Fruit fly (Drosophila melanogaster) whole organism, prepupa: ENCODE results near the gene Dhfr.
A peak's percentile ranks its signal among the peaks of the same experiment; 100 is the strongest.

Experiments
- CG8119 ChIP-seq: fragments of 200-800 bp; sonication (Bioruptor generic); IDR thresholded peaks from 3 replicates; pipeline ENCODE4 v1.3.6; 2022; ENCODE audit warnings: missing biosample characterization, missing genetic modification characterization
- Gug ChIP-seq: fragments of 200-800 bp; sonication (Bioruptor generic); IDR thresholded peaks from 2 replicates; pipeline ENCODE4 v1.3.6; 2022; ENCODE audit warnings: missing biosample characterization, missing genetic modification characterization
- fd85E ChIP-seq: fragments of 200-800 bp; sonication (Bioruptor generic); optimal IDR thresholded peaks from 3 replicates; lab custom pipeline; 2016; ENCODE audit warnings: missing biosample characterization, missing genetic modification characterization
- salr ChIP-seq, 2 experiments: fragments of 200-800 bp; sonication (Bioruptor generic); optimal IDR thresholded peaks; 3 replicates each; lab custom pipeline; 2016 to 2018; ENCODE audit warnings: missing biosample characterization in 2 of 2, missing genetic modification characterization in 2 of 2, mild to moderate bottlenecking in 1 of 2
- ss ChIP-seq, 2 experiments: fragments of 200-800 bp; sonication (Bioruptor generic); optimal IDR thresholded peaks; 2 replicates in 1 of 2; 3 replicates in 1 of 2; lab custom pipeline; 2017 to 2018; ENCODE audit warnings: mild to moderate bottlenecking in 2 of 2, missing biosample characterization in 2 of 2, missing genetic modification characterization in 2 of 2, moderate library complexity in 1 of 2

DNA sequence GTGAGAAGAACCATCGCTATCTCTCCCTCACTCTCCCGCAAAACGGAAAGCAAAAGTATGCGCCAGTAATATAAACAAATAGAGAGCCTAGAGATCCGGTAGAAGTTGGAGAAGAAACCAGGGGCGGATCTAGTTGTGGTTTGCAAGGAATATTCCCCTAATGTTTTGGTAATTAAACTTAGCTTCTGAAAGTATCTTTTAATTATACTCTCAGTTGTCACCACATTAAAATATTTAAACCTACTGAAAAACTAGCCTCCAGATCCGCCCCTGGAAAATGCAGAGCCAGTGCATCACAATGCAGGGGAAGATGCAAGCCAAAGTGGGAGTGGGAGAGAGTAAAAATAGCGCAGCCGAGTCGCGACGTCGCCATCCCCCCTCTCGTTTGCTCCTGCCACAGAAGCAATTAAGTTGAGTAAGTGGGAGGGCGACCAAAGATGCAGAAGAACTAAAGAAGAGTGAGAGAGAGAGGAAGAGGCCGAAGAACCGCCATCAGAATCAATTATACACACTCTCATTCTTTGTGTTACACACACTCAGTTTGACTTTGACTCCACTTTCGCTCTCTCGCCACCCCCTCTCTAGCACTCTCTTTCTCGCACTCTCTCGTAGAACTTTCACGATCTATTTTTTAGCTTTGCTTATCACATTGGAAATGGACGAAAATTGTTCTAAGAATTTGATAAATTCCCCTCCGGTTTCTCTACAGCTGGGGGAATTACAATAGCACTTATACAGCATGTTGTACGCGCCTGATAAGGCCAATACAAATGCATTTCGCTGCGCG is 31.6 kb upstream of the Dhfr start:
- TF ChIP-seq ss (GFP tag; optimal IDR thresholded peaks at IDR 0.05; lab: Kevin White, UChicago) = peak; percentile 98
- peak; percentile 93 for TF ChIP-seq CG8119 (GFP tag; lab: Robert Waterston, UW)
- peak; percentile 76 for TF ChIP-seq fd85E (GFP tag; lab: Kevin White, UChicago)
- peak; percentile 99 for TF ChIP-seq Gug (GFP tag; lab: Robert Waterston, UW)
- peak; percentile 97 to 99 for TF ChIP-seq salr (GFP tag; optimal IDR thresholded peaks at IDR 0.05; lab: Kevin White, UChicago)
